Worm (Caenorhabditis elegans): ENCODE results near the gene srxa-18.

srxa-18 gene

DNA sequence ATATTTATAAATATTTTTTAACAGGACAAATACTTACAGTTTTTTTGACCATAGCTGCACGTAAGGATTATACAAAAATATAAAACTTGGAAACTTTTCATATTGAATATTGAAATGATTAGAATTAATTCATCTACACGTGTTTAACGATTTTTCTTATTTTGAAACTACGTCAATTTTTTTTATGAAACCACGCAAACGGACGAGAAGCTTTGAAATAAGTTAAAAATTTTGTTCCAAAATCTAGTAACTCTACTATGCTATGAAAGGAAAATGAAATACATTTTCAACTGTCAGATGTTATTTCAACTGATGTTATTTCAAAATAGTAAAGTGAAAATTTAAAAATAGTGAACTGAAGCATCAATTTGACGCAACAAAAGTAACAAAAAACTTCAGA is 47.0 kb downstream of the srxa-18 start, which contains the start of gene F57A8.6:
TSS of gene F57A8.6 (minus strand) at position 101 of the 400 bp plus-strand sequence.
- TF ChIP-seq ceh-30 (tag; optimal IDR thresholded peaks at IDR 0.05) = no peak

DNA sequence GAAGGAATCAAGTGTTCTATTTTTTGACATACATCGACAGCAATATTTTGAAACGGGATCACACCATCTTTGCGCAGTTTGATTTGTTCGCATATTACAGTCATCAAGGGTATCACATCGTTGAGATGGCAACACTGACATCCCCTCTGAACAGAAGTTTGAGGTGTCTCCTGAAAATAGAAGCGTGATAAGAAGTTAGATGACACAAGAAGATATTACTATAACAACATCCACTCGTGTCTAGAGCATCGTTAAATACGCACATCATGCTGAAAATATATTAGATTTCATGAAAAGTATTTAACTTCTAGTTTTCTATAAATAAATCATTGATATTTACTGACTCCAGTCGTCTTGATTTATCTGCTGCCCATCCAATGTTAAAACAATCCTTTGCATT is 48.1 kb downstream of the srxa-18 start:
- TF ChIP-seq nhr-11 (tag; optimal IDR thresholded peaks at IDR 0.05) (no peak), fkh-6 (tag; optimal IDR thresholded peaks at IDR 0.05) (no peak), ceh-48 (tag; optimal IDR thresholded peaks at IDR 0.05) (no peak), pag-3 (tag; optimal IDR thresholded peaks at IDR 0.05; ENCODE audit: borderline replicate concordance) (no peak), ref-2 (tag; optimal IDR thresholded peaks at IDR 0.05) (no peak)

DNA sequence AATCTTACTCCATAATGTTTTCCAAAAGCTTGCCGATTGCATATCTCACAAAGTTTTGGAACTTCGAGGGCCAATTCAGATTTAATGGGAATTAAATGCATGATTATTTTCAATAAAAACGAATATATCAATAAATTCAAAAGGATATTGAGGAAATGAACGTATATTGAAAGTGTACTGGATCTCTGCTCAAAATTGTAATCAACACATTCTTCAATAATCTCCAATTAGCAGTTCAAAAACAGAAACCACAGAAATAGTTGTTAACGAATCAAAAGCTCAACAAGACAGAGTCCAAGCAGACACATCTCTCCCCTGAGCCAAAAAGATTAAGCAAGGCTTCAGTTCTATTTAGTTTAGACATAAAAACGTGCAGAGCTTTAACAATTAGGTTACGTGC is 50.3 kb downstream of the srxa-18 start, which contains the start of gene nhr-192:
TSS of gene nhr-192 (minus strand) at position 101 of the 400 bp plus-strand sequence.
- TF ChIP-seq ets-4 (tag; optimal IDR thresholded peaks at IDR 0.05) = no peak
- no peak for TF ChIP-seq sdc-2 (tag; optimal IDR thresholded peaks at IDR 0.05)
- no peak for TF ChIP-seq T23F11.4 (GFP tag; optimal IDR thresholded peaks at IDR 0.05)
- TF ChIP-seq dve-1 (tag; optimal IDR thresholded peaks at IDR 0.05) = no peak
- no peak for TF ChIP-seq nfya-1 (tag; optimal IDR thresholded peaks at IDR 0.05)
- no peak for TF ChIP-seq hlh-13 (GFP tag; optimal IDR thresholded peaks at IDR 0.05)
- no peak for TF ChIP-seq pros-1 (tag; optimal IDR thresholded peaks at IDR 0.05)
- TF ChIP-seq sox-2 (GFP tag; IDR thresholded peaks at IDR 0.05) = no peak
- no peak for TF ChIP-seq lin-11 (tag; optimal IDR thresholded peaks at IDR 0.05)

Data from whole organism, late embryonic.